Fruit fly (Drosophila melanogaster): ENCODE measurements around the gene mex1.

DNA sequence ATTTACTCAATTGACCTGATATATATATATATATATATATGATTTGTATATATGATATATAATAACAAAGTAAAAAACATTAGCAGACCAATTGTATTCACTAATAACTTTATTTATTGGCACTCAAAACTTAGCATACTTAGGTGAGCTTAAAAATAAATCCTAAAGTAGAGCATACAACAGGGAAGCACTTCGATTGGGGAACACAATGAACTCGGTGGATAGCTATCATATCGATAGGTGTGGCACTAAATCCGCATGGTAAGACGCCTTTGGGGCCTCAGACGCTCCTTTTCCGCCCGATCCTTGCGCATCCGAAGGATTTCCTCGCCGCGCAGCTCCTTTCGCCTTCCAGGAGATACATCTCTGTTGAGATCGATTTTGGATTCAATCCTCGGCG lies 3.0 kb downstream of the mex1 start:
- TF ChIP-seq CG8478 (optimal IDR thresholded peaks at IDR 0.05): no peak
- no peak for TF ChIP-seq CTCF (optimal IDR thresholded peaks at IDR 0.05)
